Worm (Caenorhabditis elegans) whole organism, L4 larva: ENCODE measurements around the gene F59E12.8.
"Not testable (repeated sequence)": the region's sequence is repeated elsewhere in the genome, so short reads cannot be mapped to it uniquely, and the experiment has no call there.

Source experiments
- F37D6.2 ChIP-seq: sonication (generic microtip); optimal IDR thresholded peaks from 2 replicates; lab custom pipeline; 2016; ENCODE audit warnings: mild to moderate bottlenecking, missing genetic modification characterization, missing compliant biosample characterization
- F49E8.2 ChIP-seq: sonication (generic microtip); optimal IDR thresholded peaks from 2 replicates; lab custom pipeline; 2016; ENCODE audit warnings: missing compliant biosample characterization, mild to moderate bottlenecking, missing genetic modification characterization, borderline replicate concordance
- T20F7.1 ChIP-seq: fragments of 200-800 bp; sonication (Bioruptor generic); optimal IDR thresholded peaks from 2 replicates; lab custom pipeline; 2018; ENCODE audit warnings: mild to moderate bottlenecking, missing genetic modification characterization, missing compliant biosample characterization
- T26A8.4 ChIP-seq: fragments of 200-800 bp; sonication (Bioruptor generic); IDR thresholded peaks from 2 replicates; pipeline ENCODE4 v1.3.6; 2022; ENCODE audit warnings: missing genetic modification characterization, missing compliant biosample characterization
- Y48G9A.11 ChIP-seq: fragments of 200-800 bp; sonication (Bioruptor generic); IDR thresholded peaks from 2 replicates; pipeline ENCODE4 v1.3.6; 2022; ENCODE audit warnings: missing genetic modification reagents, missing genetic modification characterization, missing compliant biosample characterization
- Y5F2A.4 ChIP-seq: fragments of 200-800 bp; sonication (Bioruptor generic); optimal IDR thresholded peaks from 2 replicates; lab custom pipeline; 2018; ENCODE audit warnings: mild to moderate bottlenecking, missing genetic modification characterization, missing compliant biosample characterization
- Y75B8A.6 ChIP-seq: fragments of 200-800 bp; sonication (Bioruptor generic); IDR thresholded peaks from 2 replicates; pipeline ENCODE4 v1.3.6; 2022; ENCODE audit warnings: missing genetic modification reagents, missing genetic modification characterization, missing compliant biosample characterization
- ZK546.5 ChIP-seq, 2 experiments: sonication (generic microtip); optimal IDR thresholded peaks; 2 replicates each; lab custom pipeline; 2017; ENCODE audit warnings: missing biosample characterization in 2 of 2, missing genetic modification characterization in 2 of 2
- aha-1 ChIP-seq: fragments of 150-350 bp; peaks from one replicate; lab custom pipeline; 2014; ENCODE audit warnings: missing biosample characterization, missing genetic modification characterization
- arid-1 ChIP-seq: fragments of 200-800 bp; sonication (Bioruptor generic); conservative IDR thresholded peaks from 2 replicates; pipeline ENCODE4 v1.3.6; 2022; ENCODE audit warnings: missing genetic modification reagents, missing genetic modification characterization, missing compliant biosample characterization
- attf-4 ChIP-seq: sonication (generic microtip); optimal IDR thresholded peaks from 3 replicates; lab custom pipeline; 2017; ENCODE audit warnings: missing biosample characterization, missing genetic modification characterization
- ceh-28 ChIP-seq: fragments of 150-350 bp; optimal IDR thresholded peaks from 2 replicates; lab custom pipeline; 2014; ENCODE audit warnings: missing biosample characterization, missing genetic modification reagents, missing genetic modification characterization
- ceh-62 ChIP-seq: sonication (generic microtip); optimal IDR thresholded peaks from 2 replicates; lab custom pipeline; 2017; ENCODE audit warnings: missing biosample characterization, missing genetic modification characterization
- ces-1 ChIP-seq: fragments of 150-350 bp; sonication (generic microtip); optimal IDR thresholded peaks from 4 replicates; lab custom pipeline; 2014; ENCODE audit warnings: missing biosample characterization, missing genetic modification reagents, missing genetic modification characterization
- cey-2 ChIP-seq: sonication (generic microtip); optimal IDR thresholded peaks from 3 replicates; lab custom pipeline; 2017; ENCODE audit warnings: missing genetic modification characterization, mild to moderate bottlenecking, missing compliant biosample characterization, antibody characterized with exemption, borderline replicate concordance; ENCODE audit not compliant: insufficient read depth
- ctbp-1 ChIP-seq: fragments of 200-800 bp; sonication (Bioruptor generic); IDR thresholded peaks from 2 replicates; pipeline ENCODE4 v1.3.6; 2022; ENCODE audit warnings: missing genetic modification reagents, missing genetic modification characterization, missing compliant biosample characterization
- daf-12 ChIP-seq: fragments of 150-350 bp; optimal IDR thresholded peaks from 2 replicates; lab custom pipeline; 2014; ENCODE audit warnings: missing biosample characterization, missing genetic modification reagents, missing genetic modification characterization
- daf-16 ChIP-seq, 3 experiments: sonication (generic microtip); optimal IDR thresholded peaks; 2 replicates each; lab custom pipeline; 2016 to 2017; ENCODE audit warnings: missing genetic modification characterization in 3 of 3, missing genetic modification reagents in 3 of 3, mild to moderate bottlenecking in 2 of 3, missing compliant biosample characterization in 2 of 3, missing biosample characterization in 1 of 3, moderate library complexity in 1 of 3
- daf-19 ChIP-seq: fragments of 200-800 bp; sonication (Bioruptor generic); conservative IDR thresholded peaks from 2 replicates; pipeline ENCODE4 v1.3.6; 2022; ENCODE audit warnings: missing genetic modification characterization, missing compliant biosample characterization
- dmd-8 ChIP-seq: fragments of 200-800 bp; sonication (Bioruptor generic); IDR thresholded peaks from 2 replicates; pipeline ENCODE4 v1.3.6; 2022; ENCODE audit warnings: missing genetic modification characterization, missing compliant biosample characterization
- duxl-1 ChIP-seq: sonication (generic microtip); optimal IDR thresholded peaks from 2 replicates; lab custom pipeline; 2016; ENCODE audit warnings: mild to moderate bottlenecking, missing genetic modification characterization, moderate library complexity, missing compliant biosample characterization; ENCODE audit not compliant: poor library complexity
- egl-27 ChIP-seq: sonication (generic microtip); optimal IDR thresholded peaks from 3 replicates; lab custom pipeline; 2017; ENCODE audit warnings: missing biosample characterization, missing genetic modification reagents, missing genetic modification characterization
- egl-43 ChIP-seq: fragments of 200-800 bp; sonication (Bioruptor generic); IDR thresholded peaks from 2 replicates; pipeline ENCODE4 v1.3.6; 2022; ENCODE audit warnings: missing genetic modification reagents, missing genetic modification characterization, missing compliant biosample characterization
- fos-1 ChIP-seq: fragments of 150-350 bp; optimal IDR thresholded peaks from 2 replicates; lab custom pipeline; 2014; ENCODE audit warnings: missing biosample characterization, missing genetic modification characterization
- gei-8 ChIP-seq: fragments of 200-800 bp; sonication (Bioruptor generic); optimal IDR thresholded peaks from 2 replicates; lab custom pipeline; 2018; ENCODE audit warnings: mild to moderate bottlenecking, missing genetic modification characterization, missing compliant biosample characterization
- hlh-30 ChIP-seq: sonication (generic microtip); optimal IDR thresholded peaks from 2 replicates; lab custom pipeline; 2017; ENCODE audit warnings: antibody characterized with exemption, mild to moderate bottlenecking, missing genetic modification characterization, missing compliant biosample characterization; ENCODE audit not compliant: insufficient read depth
- lin-15B ChIP-seq: fragments of 150-350 bp; sonication (generic microtip); optimal IDR thresholded peaks from 3 replicates; lab custom pipeline; 2014; ENCODE audit warnings: missing biosample characterization, missing genetic modification characterization
- lsy-2 ChIP-seq, 2 experiments: fragments of 150-350 bp in 1 of 2; sonication (generic microtip) in 1 of 2; optimal IDR thresholded peaks; 2 replicates each; lab custom pipeline; 2014 to 2017; ENCODE audit warnings: missing biosample characterization in 2 of 2, missing genetic modification characterization in 2 of 2
- madf-5 ChIP-seq, 2 experiments: fragments of 200-800 bp; sonication (Bioruptor generic); IDR thresholded peaks; 2 replicates each; pipeline ENCODE4 v1.3.6; 2022; ENCODE audit warnings: missing compliant biosample characterization in 2 of 2, missing genetic modification characterization in 2 of 2
- mdl-1 ChIP-seq, 2 experiments: fragments of 150-350 bp in 1 of 2; sonication (generic microtip) in 1 of 2; optimal IDR thresholded peaks; 2 replicates each; lab custom pipeline; 2014 to 2017; ENCODE audit warnings: missing biosample characterization in 2 of 2, missing genetic modification characterization in 2 of 2
- mep-1 ChIP-seq: fragments of 150-350 bp; sonication (generic microtip); optimal IDR thresholded peaks from 3 replicates; lab custom pipeline; 2014; ENCODE audit warnings: missing biosample characterization, missing genetic modification characterization
- nhr-237 ChIP-seq: sonication (generic microtip); optimal IDR thresholded peaks from 2 replicates; lab custom pipeline; 2017; ENCODE audit warnings: missing biosample characterization, missing genetic modification characterization
- nhr-28 ChIP-seq: fragments of 150-350 bp; optimal IDR thresholded peaks from 2 replicates; lab custom pipeline; 2014; ENCODE audit warnings: missing biosample characterization, missing genetic modification characterization
- nhr-6 ChIP-seq: fragments of 150-350 bp; optimal IDR thresholded peaks from 2 replicates; lab custom pipeline; 2014; ENCODE audit warnings: missing biosample characterization, missing genetic modification characterization
- nhr-77 ChIP-seq: fragments of 150-350 bp; optimal IDR thresholded peaks from 2 replicates; lab custom pipeline; 2014; ENCODE audit warnings: missing biosample characterization, missing genetic modification characterization
- pha-4 ChIP-seq, 2 experiments: fragments of 150-350 bp in 1 of 2; fragments of 200-800 bp in 1 of 2; sonication (Bioruptor generic) in 1 of 2; IDR thresholded peaks in 1 of 2; optimal IDR thresholded peaks in 1 of 2; 2 replicates each; pipeline versions ENCODE4 v1.3.6 to Lab custom; 2014 to 2022; ENCODE audit warnings: missing genetic modification characterization in 2 of 2, missing genetic modification reagents in 2 of 2, missing biosample characterization in 1 of 2, missing compliant biosample characterization in 1 of 2
- rbr-2 ChIP-seq: sonication (generic microtip); optimal IDR thresholded peaks from 2 replicates; lab custom pipeline; 2016; ENCODE audit warnings: missing genotype, missing genetic modification characterization, missing compliant biosample characterization
- spr-1 ChIP-seq: sonication (generic microtip); optimal IDR thresholded peaks from 2 replicates; lab custom pipeline; 2016; ENCODE audit warnings: mild to moderate bottlenecking, missing genetic modification characterization, missing compliant biosample characterization
- unc-39 ChIP-seq: sonication (generic microtip); optimal IDR thresholded peaks from 2 replicates; lab custom pipeline; 2017; ENCODE audit warnings: missing biosample characterization, missing genetic modification characterization
- unc-62 ChIP-seq, 3 experiments: fragments of 150-350 bp in 1 of 3; sonication (generic microtip); optimal IDR thresholded peaks in 2 of 3; peaks in 1 of 3; 1 replicate in 1 of 3; 2 replicates in 2 of 3; lab custom pipeline; 2014 to 2017; ENCODE audit warnings: missing biosample characterization in 3 of 3, missing genetic modification characterization in 3 of 3, missing genetic modification reagents in 3 of 3, missing genotype in 1 of 3
- zfp-3 ChIP-seq: fragments of 200-800 bp; sonication (Bioruptor generic); conservative IDR thresholded peaks from 2 replicates; pipeline ENCODE4 v1.3.6; 2022; ENCODE audit warnings: missing genetic modification reagents, missing genetic modification characterization, missing compliant biosample characterization
- zip-11 ChIP-seq: fragments of 200-800 bp; sonication (Bioruptor generic); IDR thresholded peaks from 2 replicates; pipeline ENCODE4 v1.3.6; 2022; ENCODE audit warnings: missing genetic modification characterization, missing compliant biosample characterization
- ztf-7 ChIP-seq: fragments of 150-350 bp; optimal IDR thresholded peaks from 2 replicates; lab custom pipeline; 2014; ENCODE audit warnings: missing biosample characterization, missing genetic modification characterization

Gene F59E12.8

DNA sequence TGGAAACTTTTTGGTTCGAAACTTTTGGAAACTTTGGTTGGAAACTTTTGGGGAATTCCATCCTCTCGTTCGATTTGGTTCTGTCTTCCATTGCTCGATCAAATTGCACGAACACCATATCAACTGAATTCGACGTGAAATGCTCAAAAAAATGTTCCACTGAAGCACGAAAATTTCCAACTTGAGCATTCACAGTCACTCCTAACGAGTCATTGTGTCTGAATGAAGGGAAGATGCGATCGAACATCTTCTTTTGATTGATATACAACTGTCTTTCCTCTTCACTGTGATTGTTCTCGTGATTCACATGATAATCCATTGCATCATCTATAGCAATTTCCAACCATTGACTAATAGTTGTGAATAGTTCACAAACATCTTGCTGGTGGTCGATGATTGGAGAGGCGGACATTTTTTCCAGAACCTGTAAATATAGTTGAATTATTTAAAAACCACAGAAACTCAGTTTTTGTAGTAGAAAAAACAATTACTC, 8.4 kb downstream of the F59E12.8 start, which contains the start of gene F59E12.15:
TSS of gene F59E12.15 (minus strand) at position 51 of the 493 bp plus-strand sequence.
- TF ChIP-seq lin-15B (tag; lab: Kevin White, UChicago), result no peak
- no peak for TF ChIP-seq Y48G9A.11 (GFP tag; lab: Robert Waterston, UW)
- TF ChIP-seq unc-62 (GFP tag; optimal IDR thresholded peaks at IDR 0.05 in 1 of 2; lab: Kevin White, UChicago), result peak in 1 of 2 experiments; percentile 78
- no peak for TF ChIP-seq unc-62 (tag; optimal IDR thresholded peaks at IDR 0.05; lab: Kevin White, UChicago)
- TF ChIP-seq pha-4 (GFP tag; IDR thresholded peaks at IDR 0.05; lab: Robert Waterston, UW), result no peak
- no peak for TF ChIP-seq pha-4 (tag; optimal IDR thresholded peaks at IDR 0.05; lab: Kevin White, UChicago)
- TF ChIP-seq gei-8 (GFP tag; lab: Kevin White, UChicago), result no peak
- TF ChIP-seq F37D6.2 (tag; lab: Kevin White, UChicago), result no peak
- TF ChIP-seq fos-1 (tag; lab: Kevin White, UChicago), result no peak
- TF ChIP-seq ztf-7 (tag; lab: Kevin White, UChicago), result peak; percentile 71
- TF ChIP-seq madf-5 (GFP tag; IDR thresholded peaks at IDR 0.05; lab: Robert Waterston, UW), result no peak
- TF ChIP-seq mep-1 (tag; lab: Kevin White, UChicago), result no peak

DNA sequence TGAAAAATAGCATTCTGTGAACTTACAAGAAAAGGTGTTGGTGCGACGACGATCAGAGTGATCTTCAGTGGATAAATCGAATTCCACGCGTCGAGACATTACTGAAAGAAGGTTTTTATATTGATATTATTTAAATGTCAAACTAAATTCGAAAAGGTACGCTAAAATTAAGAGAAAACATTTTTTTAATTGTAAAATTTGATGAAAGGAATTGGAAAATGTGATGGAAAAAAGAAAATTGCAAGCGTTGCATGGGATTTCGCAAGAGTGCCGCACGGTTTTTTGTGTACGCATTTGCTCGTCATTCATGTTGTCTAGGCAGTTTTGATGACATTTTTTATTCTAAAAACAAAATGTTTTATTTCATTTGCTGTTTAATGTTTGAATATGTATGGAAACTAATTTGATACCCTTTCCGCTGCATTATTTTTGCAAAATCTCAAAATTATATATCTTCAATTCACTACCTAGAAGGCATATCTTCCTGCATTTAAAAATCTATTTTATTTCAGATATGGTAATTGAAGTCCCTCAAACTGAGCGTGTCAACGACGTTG, 14.3 kb downstream of the F59E12.8 start, which contains the start of the genes eif-3.L and npl-4.2:
TSS of gene eif-3.L (minus strand) at position 101 of the 557 bp plus-strand sequence.
TSS of gene npl-4.2 (plus strand) at position 507 of the 557 bp plus-strand sequence.
- TF ChIP-seq ZK546.5 (tag; optimal IDR thresholded peaks at IDR 0.05; lab: Kevin White, UChicago); ceh-62 (tag; lab: Kevin White, UChicago); T26A8.4 (GFP tag; lab: Robert Waterston, UW): not testable (repeated sequence)

DNA sequence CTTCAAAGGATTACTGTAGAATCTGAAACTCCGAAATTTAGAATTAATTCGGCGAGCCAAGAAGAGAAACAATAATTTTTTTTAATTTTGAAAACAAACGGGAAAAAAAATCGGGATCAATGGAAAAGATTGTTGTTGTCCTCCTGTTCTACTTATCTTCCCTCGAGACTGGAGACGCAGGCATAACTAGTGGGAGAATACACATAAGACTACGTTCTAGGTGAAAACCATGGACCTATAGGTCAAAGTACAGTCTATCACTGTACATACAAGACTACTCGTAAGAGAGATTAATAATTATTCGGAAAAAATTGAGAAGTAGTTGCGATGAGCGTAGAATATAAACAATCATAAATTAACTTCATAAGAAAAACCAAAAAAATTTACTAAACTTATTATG, 17.4 kb downstream of the F59E12.8 start, which contains the start of gene dhs-6:
TSS of gene dhs-6 (minus strand) at position 22 of the 400 bp plus-strand sequence.
- no peak for TF ChIP-seq ceh-62 (tag; lab: Kevin White, UChicago)
- TF ChIP-seq zfp-3 (GFP tag; lab: Robert Waterston, UW), result no peak
- no peak for TF ChIP-seq dmd-8 (GFP tag; lab: Robert Waterston, UW)
- no peak for TF ChIP-seq Y75B8A.6
- no peak for TF ChIP-seq daf-19 (GFP tag; lab: Robert Waterston, UW)
- TF ChIP-seq zip-11, result no peak
- TF ChIP-seq lsy-2 (tag; optimal IDR thresholded peaks at IDR 0.05; lab: Kevin White, UChicago), result peak in 1 of 2 experiments; percentile 6
- TF ChIP-seq spr-1, result peak; percentile 17
- peak; percentile 37 for TF ChIP-seq aha-1 (tag; lab: Kevin White, UChicago)
- TF ChIP-seq F37D6.2 (tag; lab: Kevin White, UChicago), result no peak
- TF ChIP-seq duxl-1 (tag; lab: Kevin White, UChicago), result peak; percentile 50
- no peak for TF ChIP-seq nhr-77 (tag; lab: Kevin White, UChicago)
- TF ChIP-seq mep-1 (tag; lab: Kevin White, UChicago), result peak; percentile 49
- no peak for TF ChIP-seq egl-43 (GFP tag; lab: Robert Waterston, UW)
- no peak for TF ChIP-seq nhr-237 (tag; lab: Kevin White, UChicago)
- no peak for TF ChIP-seq mdl-1 (tag; optimal IDR thresholded peaks at IDR 0.05; lab: Kevin White, UChicago)
- TF ChIP-seq ceh-28, result no peak
- TF ChIP-seq hlh-30 (tag; lab: Kevin White, UChicago), result peak; percentile 15
- TF ChIP-seq gei-8 (GFP tag; lab: Kevin White, UChicago), result no peak
- TF ChIP-seq daf-16 (GFP tag; optimal IDR thresholded peaks at IDR 0.05; lab: Kevin White, UChicago), result no peak
- TF ChIP-seq daf-16 (tag; optimal IDR thresholded peaks at IDR 0.05; lab: Kevin White, UChicago), result peak; percentile 65
- TF ChIP-seq cey-2, result no peak
- peak; percentile 54 for TF ChIP-seq T20F7.1 (GFP tag; lab: Kevin White, UChicago)
- no peak for TF ChIP-seq F49E8.2 (tag; lab: Kevin White, UChicago)
- TF ChIP-seq arid-1 (GFP tag; lab: Robert Waterston, UW), result no peak
- TF ChIP-seq daf-12 (tag; lab: Kevin White, UChicago), result no peak
- TF ChIP-seq ctbp-1 (GFP tag; lab: Robert Waterston, UW), result no peak
- no peak for TF ChIP-seq egl-27 (tag; lab: Kevin White, UChicago)
- TF ChIP-seq rbr-2 (tag; lab: Kevin White, UChicago), result no peak
- TF ChIP-seq ces-1 (GFP tag; lab: Kevin White, UChicago), result no peak
- no peak for TF ChIP-seq Y5F2A.4
- TF ChIP-seq unc-39, result no peak
- peak; percentile 28 for TF ChIP-seq nhr-6
- no peak for TF ChIP-seq attf-4 (tag; lab: Kevin White, UChicago)
- peak; percentile 41 for TF ChIP-seq nhr-28 (tag; lab: Kevin White, UChicago)
- no peak for TF ChIP-seq Y48G9A.11 (GFP tag; lab: Robert Waterston, UW)
